Worm (Caenorhabditis elegans) whole organism, young adult: ENCODE results near the gene fbxc-14.

Experiments used
- B0261.1 ChIP-seq: sonication (generic microtip); optimal IDR thresholded peaks from 2 replicates; lab custom pipeline; 2016; ENCODE audit warnings: mild to moderate bottlenecking, missing genetic modification characterization, moderate library complexity, missing compliant biosample characterization
- C17E4.6 ChIP-seq: fragments of 200-800 bp; sonication (Bioruptor generic); IDR thresholded peaks from 2 replicates; pipeline ENCODE4 v1.3.6; 2022; ENCODE audit warnings: missing genetic modification reagents, missing genetic modification characterization, missing compliant biosample characterization
- D2030.7 ChIP-seq: fragments of 200-800 bp; sonication (Bioruptor generic); IDR thresholded peaks from 2 replicates; pipeline ENCODE4 v1.3.6; 2022; ENCODE audit warnings: missing genetic modification reagents, missing genetic modification characterization, missing compliant biosample characterization
- F37B4.10 ChIP-seq: fragments of 200-800 bp; sonication (Bioruptor generic); IDR thresholded peaks from 2 replicates; pipeline ENCODE4 v1.3.6; 2022; ENCODE audit warnings: missing genetic modification characterization, missing compliant biosample characterization
- F52B5.7 ChIP-seq: sonication (generic microtip); optimal IDR thresholded peaks from 2 replicates; lab custom pipeline; 2016; ENCODE audit warnings: mild to moderate bottlenecking, missing genetic modification characterization, missing compliant biosample characterization
- K11D2.4 ChIP-seq: fragments of 200-800 bp; sonication (Bioruptor generic); IDR thresholded peaks from 2 replicates; pipeline ENCODE4 v1.3.6; 2022; ENCODE audit warnings: missing genetic modification reagents, missing genetic modification characterization, missing compliant biosample characterization
- K12H6.12 ChIP-seq: fragments of 200-800 bp; sonication (Bioruptor generic); optimal IDR thresholded peaks from 2 replicates; lab custom pipeline; 2018; ENCODE audit warnings: mild to moderate bottlenecking, missing genetic modification characterization, missing compliant biosample characterization
- T26A5.8 ChIP-seq: sonication (generic microtip); optimal IDR thresholded peaks from 2 replicates; lab custom pipeline; 2016; ENCODE audit warnings: missing genetic modification characterization, missing compliant biosample characterization
- Y53G8AR.9 ChIP-seq: fragments of 200-800 bp; sonication (Bioruptor generic); conservative IDR thresholded peaks from 2 replicates; pipeline ENCODE4 v1.3.6; 2022; ENCODE audit warnings: missing genetic modification reagents, missing genetic modification characterization, missing compliant biosample characterization
- Y67H2A.10 ChIP-seq: fragments of 200-800 bp; sonication (Bioruptor generic); conservative IDR thresholded peaks from 2 replicates; pipeline ENCODE4 v1.3.6; 2022; ENCODE audit warnings: missing genetic modification reagents, missing genetic modification characterization, missing compliant biosample characterization
- atf-7 ChIP-seq: sonication (generic microtip); optimal IDR thresholded peaks from 2 replicates; lab custom pipeline; 2017; ENCODE audit warnings: mild to moderate bottlenecking, missing genetic modification characterization, missing compliant biosample characterization
- athp-1 ChIP-seq: sonication (generic microtip); optimal IDR thresholded peaks from 2 replicates; lab custom pipeline; 2017; ENCODE audit warnings: mild to moderate bottlenecking, missing genetic modification characterization, missing compliant biosample characterization
- attf-3 ChIP-seq: fragments of 200-800 bp; sonication (Bioruptor generic); conservative IDR thresholded peaks from 2 replicates; pipeline ENCODE4 v1.3.6; 2022; ENCODE audit warnings: missing genetic modification reagents, missing genetic modification characterization, missing compliant biosample characterization
- cebp-1 ChIP-seq, 2 experiments: fragments of 200-800 bp in 1 of 2; sonication (Bioruptor generic) in 1 of 2; sonication (generic microtip) in 1 of 2; IDR thresholded peaks in 1 of 2; optimal IDR thresholded peaks in 1 of 2; 2 replicates each; pipeline versions ENCODE4 v1.3.6 to Lab custom; 2017 to 2022; ENCODE audit warnings: missing compliant biosample characterization in 2 of 2, missing genetic modification characterization in 2 of 2, mild to moderate bottlenecking in 1 of 2, missing genetic modification reagents in 1 of 2, moderate library complexity in 1 of 2
- ceh-91 ChIP-seq: fragments of 200-800 bp; sonication (Bioruptor generic); IDR thresholded peaks from 2 replicates; pipeline ENCODE4 v1.3.6; 2022; ENCODE audit warnings: missing genetic modification reagents, missing genetic modification characterization, missing compliant biosample characterization
- egrh-3 ChIP-seq: fragments of 200-800 bp; sonication (Bioruptor generic); IDR thresholded peaks from 2 replicates; pipeline ENCODE4 v1.3.6; 2022; ENCODE audit warnings: missing genetic modification reagents, missing genetic modification characterization, missing compliant biosample characterization
- ets-4 ChIP-seq: fragments of 200-800 bp; sonication (Bioruptor generic); optimal IDR thresholded peaks from 2 replicates; lab custom pipeline; 2018; ENCODE audit warnings: mild to moderate bottlenecking, missing genetic modification characterization, missing compliant biosample characterization
- hmg-20 ChIP-seq: fragments of 200-800 bp; sonication (Bioruptor generic); IDR thresholded peaks from 2 replicates; pipeline ENCODE4 v1.3.6; 2022; ENCODE audit warnings: missing genetic modification reagents, missing genetic modification characterization, missing compliant biosample characterization
- hsf-1 ChIP-seq: fragments of 200-800 bp; sonication (Bioruptor generic); IDR thresholded peaks from 2 replicates; pipeline ENCODE4 v1.3.6; 2022; ENCODE audit warnings: missing genetic modification reagents, missing genetic modification characterization, missing compliant biosample characterization
- lin-35 ChIP-seq, 3 experiments: fragments of 150-350 bp in 2 of 3; sonication (generic microtip) in 1 of 3; optimal IDR thresholded peaks; 2 replicates each; lab custom pipeline; 2014 to 2018; ENCODE audit warnings: missing biosample characterization in 3 of 3, missing genetic modification characterization in 3 of 3, missing genetic modification reagents in 3 of 3
- madf-3 ChIP-seq: fragments of 200-800 bp; sonication (Bioruptor generic); IDR thresholded peaks from 2 replicates; pipeline ENCODE4 v1.3.6; 2022; ENCODE audit warnings: missing genetic modification reagents, missing genetic modification characterization, missing compliant biosample characterization
- mel-28 ChIP-seq: sonication (generic microtip); optimal IDR thresholded peaks from 2 replicates; lab custom pipeline; 2016; ENCODE audit warnings: borderline replicate concordance, mild to moderate bottlenecking, missing genetic modification characterization, missing compliant biosample characterization
- mxl-1 ChIP-seq: sonication (generic microtip); optimal IDR thresholded peaks from 2 replicates; lab custom pipeline; 2016; ENCODE audit warnings: missing genetic modification characterization, missing compliant biosample characterization
- nfyb-1 ChIP-seq: fragments of 200-800 bp; sonication (Bioruptor generic); IDR thresholded peaks from 2 replicates; pipeline ENCODE4 v1.3.6; 2022; ENCODE audit warnings: missing genetic modification reagents, missing genetic modification characterization, missing compliant biosample characterization
- nhr-120 ChIP-seq: fragments of 200-800 bp; sonication (Bioruptor generic); IDR thresholded peaks from 2 replicates; pipeline ENCODE4 v1.3.6; 2022; ENCODE audit warnings: missing genetic modification characterization, missing compliant biosample characterization
- nhr-80 ChIP-seq: sonication (generic microtip); optimal IDR thresholded peaks from 2 replicates; lab custom pipeline; 2016; ENCODE audit warnings: missing genetic modification characterization, missing compliant biosample characterization
- sdz-38 ChIP-seq: sonication (generic microtip); optimal IDR thresholded peaks from 2 replicates; lab custom pipeline; 2016; ENCODE audit warnings: missing genotype, missing genetic modification characterization, missing compliant biosample characterization
- snpc-3.4 ChIP-seq: sonication (generic microtip); optimal IDR thresholded peaks from 2 replicates; lab custom pipeline; 2017; ENCODE audit warnings: missing genetic modification characterization, mild to moderate bottlenecking, missing compliant biosample characterization, antibody characterized with exemption, moderate library complexity, missing genotype, missing genetic modification reagents
- tbx-9 ChIP-seq: sonication (generic microtip); optimal IDR thresholded peaks from 2 replicates; lab custom pipeline; 2016; ENCODE audit warnings: borderline replicate concordance, missing genetic modification characterization, inconsistent platforms, missing compliant biosample characterization
- xnd-1 ChIP-seq: sonication (generic microtip); optimal IDR thresholded peaks from 2 replicates; lab custom pipeline; 2016; ENCODE audit warnings: missing genotype, missing genetic modification reagents, missing genetic modification characterization, missing compliant biosample characterization
- zfh-2 ChIP-seq: fragments of 200-800 bp; sonication (Bioruptor generic); conservative IDR thresholded peaks from 2 replicates; pipeline ENCODE4 v1.3.6; 2022; ENCODE audit warnings: missing genetic modification reagents, missing genetic modification characterization, missing compliant biosample characterization
- ztf-6 ChIP-seq: fragments of 200-800 bp; sonication (Bioruptor generic); IDR thresholded peaks from 2 replicates; pipeline ENCODE4 v1.3.6; 2022; ENCODE audit warnings: missing genetic modification reagents, missing genetic modification characterization, missing compliant biosample characterization

The fbxc-14 gene

DNA sequence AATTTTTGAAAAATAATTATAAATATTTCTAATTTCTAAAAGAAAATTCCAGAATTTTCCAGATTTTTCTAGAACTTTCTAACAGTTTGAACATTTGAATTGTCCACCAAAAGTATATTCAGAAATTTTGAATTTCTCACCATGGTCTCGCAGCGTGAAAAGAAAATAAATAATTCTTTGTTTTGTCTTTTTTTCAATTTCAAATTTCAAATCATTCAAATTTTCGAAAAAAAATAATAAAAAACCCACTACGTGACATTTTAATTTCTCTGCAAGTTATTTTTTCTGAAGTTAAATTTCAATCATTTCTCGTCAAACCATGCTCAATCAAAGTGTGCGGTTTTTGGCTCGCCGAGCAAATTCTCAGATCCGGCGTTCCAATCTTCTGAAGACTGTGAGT lies 41.4 kb upstream of the fbxc-14 start, which contains the start of gene acs-15:
acs-15 (plus strand) TSS at position 301 of the 400 bp plus-strand sequence.
- TF ChIP-seq ztf-6 (GFP tag; lab: Robert Waterston, UW), result no peak
- TF ChIP-seq sdz-38, result no peak
- no peak for TF ChIP-seq athp-1 (tag; lab: Kevin White, UChicago)
- TF ChIP-seq tbx-9 (tag; lab: Kevin White, UChicago), result no peak
- no peak for TF ChIP-seq egrh-3 (GFP tag; lab: Robert Waterston, UW)
- no peak for TF ChIP-seq T26A5.8
- TF ChIP-seq cebp-1 (GFP tag; IDR thresholded peaks at IDR 0.05; lab: Robert Waterston, UW), result no peak
- no peak for TF ChIP-seq cebp-1 (tag; optimal IDR thresholded peaks at IDR 0.05; lab: Kevin White, UChicago)
- no peak for TF ChIP-seq mxl-1 (tag; lab: Kevin White, UChicago)
- no peak for TF ChIP-seq F52B5.7
- TF ChIP-seq C17E4.6 (GFP tag; lab: Robert Waterston, UW), result no peak
- no peak for TF ChIP-seq F37B4.10
- TF ChIP-seq lin-35 (GFP tag; optimal IDR thresholded peaks at IDR 0.05; lab: Kevin White, UChicago), result no peak
- no peak for TF ChIP-seq snpc-3.4 (tag; lab: Kevin White, UChicago)
- no peak for TF ChIP-seq xnd-1

ce11 chrII:937265-937664 lies 36.8 kb upstream of the fbxc-14 start:
- TF ChIP-seq ets-4 (GFP tag; lab: Kevin White, UChicago) (no peak), madf-3 (no peak), hmg-20 (GFP tag; lab: Robert Waterston, UW) (no peak), attf-3 (GFP tag; lab: Robert Waterston, UW) (no peak), K12H6.12 (tag; lab: Kevin White, UChicago) (no peak), hsf-1 (GFP tag; lab: Robert Waterston, UW) (no peak), Y67H2A.10 (GFP tag; lab: Robert Waterston, UW) (no peak)

DNA sequence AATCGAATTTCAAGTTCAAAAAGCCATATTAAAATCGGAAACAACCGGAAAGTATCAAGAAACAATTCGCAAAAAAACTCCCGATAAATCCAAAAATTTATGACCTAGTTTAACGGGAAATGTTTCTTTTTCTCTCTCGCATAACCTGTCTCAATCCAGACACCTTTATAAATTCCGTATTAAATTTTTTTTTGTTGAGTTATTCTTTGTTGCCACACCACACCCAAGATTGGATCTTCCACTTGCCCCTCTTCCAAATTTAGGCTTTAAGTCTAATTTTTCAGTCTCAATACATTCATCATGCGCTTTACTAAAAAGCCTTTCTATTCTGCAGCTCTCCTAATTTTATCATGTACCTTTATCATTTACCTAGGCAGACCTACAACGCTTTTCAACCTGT lies 35.5 kb upstream of the fbxc-14 start, which contains the start of gene R07C3.3:
R07C3.3 (plus strand) TSS at position 301 of the 400 bp plus-strand sequence.
- TF ChIP-seq K11D2.4 (GFP tag; lab: Robert Waterston, UW) (no peak), zfh-2 (GFP tag; lab: Robert Waterston, UW) (no peak), tbx-9 (tag; lab: Kevin White, UChicago) (no peak), nhr-120 (GFP tag; lab: Robert Waterston, UW) (no peak)

- TF ChIP-seq mel-28 (tag; lab: Kevin White, UChicago) (no peak), egrh-3 (GFP tag; lab: Robert Waterston, UW) (no peak), ceh-91 (GFP tag; lab: Robert Waterston, UW) (no peak), D2030.7 (GFP tag; lab: Robert Waterston, UW) (no peak), Y53G8AR.9 (GFP tag; lab: Robert Waterston, UW) (no peak), nfyb-1 (no peak), B0261.1 (no peak)
Observed at ce11 chrII:940779-941178, 33.3 kb upstream of the fbxc-14 start, which contains the start of gene fbxc-36. Gene fbxc-36, plus strand, starts transcription at chrII:940983.

DNA sequence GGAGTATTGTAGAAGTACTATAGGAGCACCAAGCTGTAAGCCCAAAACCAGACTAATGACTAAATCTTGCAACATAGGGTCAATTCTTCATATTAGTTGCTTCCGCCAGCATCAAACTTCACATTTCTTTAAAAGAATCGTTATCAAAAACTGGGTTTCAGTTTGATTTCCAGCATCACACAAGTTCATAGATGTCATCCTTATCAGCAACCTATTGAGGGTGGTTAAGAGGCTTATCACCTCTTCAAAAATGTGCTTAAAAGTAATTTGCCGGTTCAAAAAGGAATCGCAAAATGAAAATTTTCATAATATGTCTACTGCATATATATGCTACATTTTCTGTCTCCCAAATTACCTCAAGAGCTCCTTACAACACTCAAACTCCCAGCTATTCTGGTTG lies 30.3 kb upstream of the fbxc-14 start, which contains the start of gene clec-43:
clec-43 (plus strand) TSS at position 294 of the 400 bp plus-strand sequence.
- TF ChIP-seq F37B4.10 (0 out of 2 replicates have a peak, but pooled peaks have one; percentile 23), nhr-80 (peak; percentile 70), atf-7 (no peak)
- TF ChIP-seq, all 124 proteins: peak for 2
